Worm (Caenorhabditis elegans) whole organism, midembryonic: Measurements from ENCODE around the gene hlh-12.

Source experiments
- T22C8.4 ChIP-seq: fragments of 200-800 bp; sonication (Bioruptor generic); IDR thresholded peaks from 2 replicates; pipeline ENCODE4 v1.3.6; 2022; ENCODE audit warnings: missing genetic modification characterization, missing compliant biosample characterization
- cog-1 ChIP-seq: sonication (generic microtip); optimal IDR thresholded peaks from 2 replicates; lab custom pipeline; 2016; ENCODE audit warnings: missing genetic modification characterization, missing compliant biosample characterization
- flt-1 ChIP-seq: fragments of 200-800 bp; sonication (Bioruptor generic); IDR thresholded peaks from 2 replicates; pipeline ENCODE4 v1.3.6; 2022; ENCODE audit warnings: missing genetic modification characterization, missing compliant biosample characterization
- klf-2 ChIP-seq: fragments of 200-800 bp; sonication (Bioruptor generic); conservative IDR thresholded peaks from 2 replicates; pipeline ENCODE4 v1.3.6; 2022; ENCODE audit warnings: missing genetic modification reagents, missing genetic modification characterization, missing compliant biosample characterization
- med-1 ChIP-seq: sonication (generic microtip); optimal IDR thresholded peaks from 2 replicates; lab custom pipeline; 2017; ENCODE audit warnings: missing genetic modification characterization, mild to moderate bottlenecking, missing compliant biosample characterization, antibody characterized with exemption, missing genetic modification reagents; ENCODE audit not compliant: insufficient read depth
- tab-1 ChIP-seq: fragments of 200-800 bp; sonication (Bioruptor generic); IDR thresholded peaks from 2 replicates; pipeline ENCODE4 v1.3.6; 2022; ENCODE audit warnings: missing genetic modification characterization, missing compliant biosample characterization
- ztf-23 ChIP-seq: fragments of 200-800 bp; sonication (Bioruptor generic); IDR thresholded peaks from 2 replicates; pipeline ENCODE4 v1.3.6; 2022; ENCODE audit warnings: missing genetic modification reagents, missing genetic modification characterization, missing compliant biosample characterization
- ztf-29 ChIP-seq: fragments of 200-800 bp; sonication (Bioruptor generic); IDR thresholded peaks from 2 replicates; pipeline ENCODE4 v1.3.6; 2022; ENCODE audit warnings: missing genetic modification reagents, missing genetic modification characterization, missing compliant biosample characterization

- TF ChIP-seq T22C8.4 (GFP tag; lab: Robert Waterston, UW) (no peak), ztf-23 (GFP tag; lab: Robert Waterston, UW) (no peak), cog-1 (tag; lab: Kevin White, UChicago) (no peak), tab-1 (GFP tag; lab: Robert Waterston, UW) (no peak), ztf-29 (GFP tag; lab: Robert Waterston, UW) (no peak), flt-1 (GFP tag; lab: Robert Waterston, UW) (no peak), klf-2 (GFP tag; lab: Robert Waterston, UW) (no peak), med-1 (GFP tag; lab: Kevin White, UChicago) (no peak)
Observed at ce11 chrIV:8527598-8528012, 48.4 kb upstream of the hlh-12 start.
